Worm (Caenorhabditis elegans): Measurements from ENCODE around the gene srj-50.

Gene srj-50

DNA sequence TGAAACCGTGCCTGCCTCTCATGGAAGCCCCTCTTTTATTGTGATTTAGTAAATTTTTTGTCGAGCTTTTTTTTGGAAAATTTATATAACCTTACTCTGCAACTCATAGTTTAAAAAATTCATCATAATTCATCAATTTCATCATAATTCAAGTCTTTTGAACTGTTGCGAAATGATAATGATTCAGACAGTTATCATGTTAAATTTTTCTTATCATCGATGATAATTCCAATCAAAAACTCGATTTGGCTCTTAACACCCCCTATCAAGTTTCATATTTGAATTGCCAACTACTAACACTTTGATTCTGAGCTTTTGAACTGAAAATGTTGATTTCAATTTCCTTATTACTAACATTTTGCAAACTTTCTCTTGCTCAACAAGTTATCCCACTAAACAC, 22.6 kb upstream of the srj-50 start, which contains the start of gene F54E2.1:
Gene F54E2.1, plus strand, starts transcription at position 235 of the 400 bp plus-strand sequence.
- TF ChIP-seq ets-7 (tag; optimal IDR thresholded peaks at IDR 0.05) (no peak), ama-1 (optimal IDR thresholded peaks at IDR 0.05) (no peak), hmg-4 (GFP tag; optimal IDR thresholded peaks at IDR 0.05) (no peak), hmbx-1 (tag; optimal IDR thresholded peaks at IDR 0.05) (no peak), ceh-13 (GFP tag; optimal IDR thresholded peaks at IDR 0.05) (no peak), pes-1 (GFP tag; IDR thresholded peaks at IDR 0.05) (no peak), sea-1 (GFP tag; conservative IDR thresholded peaks at IDR 0.05) (no peak), ceh-36 (tag; optimal IDR thresholded peaks at IDR 0.05) (no peak), hnd-1 (tag; optimal IDR thresholded peaks at IDR 0.05) (no peak), tra-4 (tag; optimal IDR thresholded peaks at IDR 0.05) (no peak), aly-1 (tag; optimal IDR thresholded peaks at IDR 0.05) (no peak), tbx-37 (GFP tag; conservative IDR thresholded peaks at IDR 0.05) (no peak), scrt-1 (GFP tag; IDR thresholded peaks at IDR 0.05) (no peak), flt-1 (GFP tag; IDR thresholded peaks at IDR 0.05) (no peak), tbx-11 (GFP tag; IDR thresholded peaks at IDR 0.05) (no peak), B0310.2 (tag; optimal IDR thresholded peaks at IDR 0.05) (no peak), F13C5.2 (tag; optimal IDR thresholded peaks at IDR 0.05) (no peak)

DNA sequence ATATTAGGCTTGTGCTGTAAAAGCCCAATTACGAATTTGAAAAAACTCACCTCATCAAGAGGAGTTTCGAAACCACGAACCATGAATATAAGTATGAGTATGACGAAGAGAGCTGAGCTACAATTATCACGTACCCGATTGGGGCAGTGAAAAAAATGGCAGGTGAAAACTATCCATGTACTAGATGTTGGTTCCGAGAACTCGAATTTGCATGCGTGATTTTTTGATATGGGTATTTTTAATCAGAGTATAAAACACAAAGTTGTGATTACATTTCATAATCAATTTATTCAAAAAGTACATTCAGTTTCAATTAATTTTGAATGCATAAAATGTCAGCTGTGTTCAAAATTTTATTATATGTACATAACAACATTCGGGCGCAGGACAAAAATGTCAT, 18.9 kb upstream of the srj-50 start, which contains the start of gene F54E2.9:
Gene F54E2.9, minus strand, starts transcription at position 132 of the 400 bp plus-strand sequence.
- TF ChIP-seq aly-1 (tag; optimal IDR thresholded peaks at IDR 0.05) (no peak), tbx-11 (GFP tag; IDR thresholded peaks at IDR 0.05) (no peak), ets-7 (tag; optimal IDR thresholded peaks at IDR 0.05) (no peak), ceh-36 (tag; optimal IDR thresholded peaks at IDR 0.05) (no peak), flt-1 (GFP tag; IDR thresholded peaks at IDR 0.05) (no peak), F13C5.2 (tag; optimal IDR thresholded peaks at IDR 0.05) (no peak), pes-1 (GFP tag; IDR thresholded peaks at IDR 0.05) (no peak), scrt-1 (GFP tag; IDR thresholded peaks at IDR 0.05) (no peak)

DNA sequence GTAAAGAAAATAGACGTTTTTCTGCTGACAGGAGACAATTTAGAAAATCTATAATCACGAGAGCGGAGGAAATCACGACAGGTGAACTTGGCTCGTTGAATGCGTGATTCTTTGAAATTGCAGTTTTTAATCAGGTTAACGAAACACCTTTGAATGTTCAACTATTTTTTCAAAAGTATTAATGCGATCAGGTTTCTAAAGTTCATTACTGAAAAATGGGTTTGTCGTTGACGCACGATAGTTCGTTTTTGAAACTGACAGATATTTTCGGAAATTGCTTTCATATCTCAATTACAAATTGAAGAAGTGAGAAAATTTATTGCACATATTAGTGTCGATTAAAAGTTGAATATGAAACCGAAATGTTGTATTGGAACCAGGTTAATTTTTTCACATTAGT, 16.8 kb upstream of the srj-50 start, which contains the start of gene F54E2.5:
Gene F54E2.5, minus strand, starts transcription at position 101 of the 400 bp plus-strand sequence.
- TF ChIP-seq pes-1 (GFP tag; IDR thresholded peaks at IDR 0.05) (no peak), B0310.2 (tag; optimal IDR thresholded peaks at IDR 0.05) (no peak), tra-4 (tag; optimal IDR thresholded peaks at IDR 0.05) (no peak), hmg-4 (GFP tag; optimal IDR thresholded peaks at IDR 0.05) (no peak)

DNA sequence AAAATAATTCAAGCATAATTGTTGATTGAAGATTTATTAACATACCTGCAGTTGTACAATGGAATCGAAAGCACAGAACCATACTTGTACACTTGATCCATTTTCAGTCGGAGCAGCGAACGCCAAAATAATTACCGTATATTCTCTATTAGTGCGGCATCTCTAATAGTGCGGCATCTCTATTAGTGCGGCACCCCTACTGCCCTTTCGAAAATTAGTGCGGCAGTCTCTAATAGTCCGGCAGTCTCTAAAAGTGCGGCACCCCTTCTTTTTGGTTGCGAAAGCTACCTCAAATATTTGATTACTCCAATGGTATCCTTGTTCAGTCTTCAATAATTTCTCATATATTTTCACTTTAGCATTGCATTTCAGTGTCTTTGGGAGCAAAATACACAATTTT, 14.6 kb upstream of the srj-50 start, which contains the start of gene srt-34:
Gene srt-34, minus strand, starts transcription at position 101 of the 400 bp plus-strand sequence.
- TF ChIP-seq aly-1 (tag; optimal IDR thresholded peaks at IDR 0.05) (no peak), ceh-13 (GFP tag; optimal IDR thresholded peaks at IDR 0.05) (no peak), ceh-36 (tag; optimal IDR thresholded peaks at IDR 0.05) (no peak), hmbx-1 (tag; optimal IDR thresholded peaks at IDR 0.05) (no peak), ama-1 (optimal IDR thresholded peaks at IDR 0.05) (no peak), scrt-1 (GFP tag; IDR thresholded peaks at IDR 0.05) (no peak), hmg-4 (GFP tag; optimal IDR thresholded peaks at IDR 0.05) (no peak), flt-1 (GFP tag; IDR thresholded peaks at IDR 0.05) (no peak), tra-4 (tag; optimal IDR thresholded peaks at IDR 0.05) (no peak), pes-1 (GFP tag; IDR thresholded peaks at IDR 0.05) (no peak), tbx-11 (GFP tag; IDR thresholded peaks at IDR 0.05) (no peak), tbx-37 (GFP tag; conservative IDR thresholded peaks at IDR 0.05) (no peak), F13C5.2 (tag; optimal IDR thresholded peaks at IDR 0.05) (no peak), B0310.2 (tag; optimal IDR thresholded peaks at IDR 0.05) (no peak), ets-7 (tag; optimal IDR thresholded peaks at IDR 0.05) (no peak), hnd-1 (tag; optimal IDR thresholded peaks at IDR 0.05) (no peak), sea-1 (GFP tag; conservative IDR thresholded peaks at IDR 0.05) (no peak)

DNA sequence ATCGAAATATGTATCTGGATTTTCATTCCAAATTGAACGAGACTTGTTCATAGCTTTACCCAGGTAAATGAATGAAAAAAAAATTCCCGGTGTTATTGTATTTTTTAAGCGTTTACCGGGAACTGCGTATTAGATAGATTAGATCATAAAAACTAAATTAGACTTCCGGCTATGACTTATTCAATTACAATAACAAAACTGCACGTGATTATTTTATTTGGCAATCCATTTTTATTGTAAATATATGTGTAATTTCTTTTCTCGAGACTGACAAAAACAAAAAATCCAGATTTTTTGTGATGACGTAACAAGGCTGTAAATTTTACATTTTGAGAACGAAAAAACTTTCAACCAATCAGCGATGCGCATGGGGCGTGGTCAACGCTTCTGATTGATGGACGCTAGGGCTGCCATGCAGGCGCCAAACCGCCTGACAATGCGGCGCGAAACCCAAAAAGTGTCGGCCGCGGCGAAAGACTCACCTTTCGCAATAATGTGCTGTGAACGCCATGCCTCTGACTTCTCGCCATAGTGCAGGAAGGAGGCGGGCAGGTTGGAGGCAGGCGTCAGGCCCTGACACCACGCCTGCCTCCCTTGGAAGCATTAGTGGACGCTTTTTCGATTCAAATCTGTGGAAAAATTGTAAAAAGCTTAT, 11.0 kb upstream of the srj-50 start, which contains the start of gene srh-36:
Gene srh-36, minus strand, starts transcription at position 51 of the 655 bp plus-strand sequence.
- TF ChIP-seq tbx-37 (GFP tag; conservative IDR thresholded peaks at IDR 0.05), result no peak

DNA sequence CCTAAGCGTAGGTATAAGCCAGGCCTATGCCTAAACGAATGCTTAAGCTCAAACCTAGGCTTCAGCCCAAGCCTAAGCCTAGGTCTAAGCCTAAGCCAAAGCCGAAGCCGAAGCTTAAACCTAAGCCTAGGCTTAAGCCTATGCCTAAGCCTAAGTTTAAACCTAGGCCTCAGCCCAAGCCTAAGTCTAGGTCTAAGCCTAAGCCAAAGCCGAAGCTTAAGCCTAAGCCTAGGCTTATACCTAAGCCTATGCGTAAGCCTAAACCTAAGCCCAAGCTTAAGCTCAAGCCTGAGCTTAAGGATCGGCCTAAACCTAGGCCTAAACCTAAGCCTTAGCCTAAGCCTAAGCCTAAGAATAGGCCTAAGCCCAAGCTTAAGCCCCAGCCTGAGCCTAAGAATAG, 6.8 kb upstream of the srj-50 start:
- TF ChIP-seq B0310.2 (tag; optimal IDR thresholded peaks at IDR 0.05) (no peak), ceh-36 (tag; optimal IDR thresholded peaks at IDR 0.05) (peak; percentile 88), ceh-13 (GFP tag; optimal IDR thresholded peaks at IDR 0.05) (no peak), tra-4 (tag; optimal IDR thresholded peaks at IDR 0.05) (no peak), tbx-11 (GFP tag; IDR thresholded peaks at IDR 0.05) (no peak), scrt-1 (GFP tag; IDR thresholded peaks at IDR 0.05) (no peak)

DNA sequence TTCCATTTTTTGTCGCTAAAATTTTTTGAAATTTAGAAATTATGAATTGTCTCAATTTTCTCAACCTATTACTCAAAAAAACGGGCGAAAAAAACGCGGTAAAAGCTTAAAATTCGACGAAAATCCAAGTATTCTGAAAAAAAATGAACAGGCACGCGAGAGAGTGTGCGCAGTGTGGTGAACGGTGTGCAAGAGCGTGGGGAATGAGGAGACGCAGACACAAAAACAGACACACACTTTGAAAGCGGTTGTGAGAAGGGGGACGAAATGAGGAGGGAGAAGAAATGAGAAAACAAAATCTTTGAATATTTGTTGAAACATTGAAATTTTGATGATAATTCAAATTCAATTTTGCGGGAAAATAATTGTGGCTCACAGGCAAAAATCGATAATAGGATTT, 6.0 kb upstream of the srj-50 start, which contains the start of gene T03D3.5:
Gene T03D3.5, minus strand, starts transcription at position 21 of the 400 bp plus-strand sequence.
- no peak for TF ChIP-seq scrt-1 (GFP tag; IDR thresholded peaks at IDR 0.05)
- TF ChIP-seq ets-7 (tag; optimal IDR thresholded peaks at IDR 0.05), result no peak
- no peak for TF ChIP-seq pes-1 (GFP tag; IDR thresholded peaks at IDR 0.05)

DNA sequence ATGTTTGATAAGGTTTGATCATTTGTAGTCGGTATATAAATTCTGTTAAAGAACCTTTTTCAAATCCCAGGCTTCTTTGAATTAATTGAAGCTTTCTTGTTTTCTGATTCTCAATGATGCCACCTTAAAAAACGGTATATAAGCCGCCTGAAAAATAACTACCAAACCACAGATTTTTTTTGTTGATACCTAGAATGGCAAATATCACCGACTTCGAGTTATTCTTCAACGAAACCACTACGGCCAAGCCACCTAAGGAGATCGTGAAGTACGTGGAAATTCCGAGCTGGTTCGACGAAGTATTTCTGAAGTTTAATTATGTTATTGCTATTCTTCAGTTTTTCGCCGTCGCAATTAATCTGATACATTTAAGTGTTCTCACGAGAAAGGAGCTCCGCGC, 1.9 kb upstream of the srj-50 start, which contains the start of gene srw-2:
Gene srw-2, plus strand, starts transcription at position 62 of the 400 bp plus-strand sequence.
- TF ChIP-seq flt-1 (GFP tag; IDR thresholded peaks at IDR 0.05) (no peak), sea-1 (GFP tag; conservative IDR thresholded peaks at IDR 0.05) (no peak), ceh-36 (tag; optimal IDR thresholded peaks at IDR 0.05) (no peak), tra-4 (tag; optimal IDR thresholded peaks at IDR 0.05) (no peak), scrt-1 (GFP tag; IDR thresholded peaks at IDR 0.05) (no peak), hmg-4 (GFP tag; optimal IDR thresholded peaks at IDR 0.05) (no peak), ama-1 (optimal IDR thresholded peaks at IDR 0.05) (no peak), B0310.2 (tag; optimal IDR thresholded peaks at IDR 0.05) (no peak), aly-1 (tag; optimal IDR thresholded peaks at IDR 0.05) (no peak), ets-7 (tag; optimal IDR thresholded peaks at IDR 0.05) (no peak), hnd-1 (tag; optimal IDR thresholded peaks at IDR 0.05) (no peak), ceh-13 (GFP tag; optimal IDR thresholded peaks at IDR 0.05) (no peak), F13C5.2 (tag; optimal IDR thresholded peaks at IDR 0.05) (no peak)

All from whole organism, early embryonic.